Worm (Caenorhabditis elegans) whole organism, L2 larva: Measurements from ENCODE around the gene F25E2.2.

Source experiments
- C34F6.9 ChIP-seq: fragments of 150-350 bp; optimal IDR thresholded peaks from 2 replicates; lab custom pipeline; 2014; ENCODE audit warnings: missing biosample characterization, missing genetic modification characterization
- F13H6.1 ChIP-seq: sonication (generic microtip); optimal IDR thresholded peaks from 2 replicates; lab custom pipeline; 2016; ENCODE audit warnings: missing genetic modification characterization, missing compliant biosample characterization
- R02D3.7 ChIP-seq: fragments of 150-350 bp; optimal IDR thresholded peaks from 2 replicates; lab custom pipeline; 2014; ENCODE audit warnings: missing biosample characterization, missing genetic modification characterization
- Y55F3AM.14 ChIP-seq: fragments of 200-800 bp; sonication (Bioruptor generic); optimal IDR thresholded peaks from 2 replicates; lab custom pipeline; 2018; ENCODE audit warnings: mild to moderate bottlenecking, missing genetic modification characterization, missing compliant biosample characterization
- ZK546.5 ChIP-seq: sonication (generic microtip); optimal IDR thresholded peaks from 2 replicates; lab custom pipeline; 2017; ENCODE audit warnings: missing biosample characterization, missing genetic modification characterization
- alr-1 ChIP-seq: fragments of 150-350 bp; optimal IDR thresholded peaks from 2 replicates; lab custom pipeline; 2014; ENCODE audit warnings: missing biosample characterization, missing genetic modification characterization
- ama-1 ChIP-seq: fragments of 150-350 bp; optimal IDR thresholded peaks from 2 replicates; lab custom pipeline; 2018; ENCODE audit warnings: inconsistent platforms
- ceh-16 ChIP-seq: fragments of 150-350 bp; optimal IDR thresholded peaks from 2 replicates; lab custom pipeline; 2014; ENCODE audit warnings: missing biosample characterization, missing genetic modification characterization
- ceh-82 ChIP-seq: fragments of 150-350 bp; optimal IDR thresholded peaks from 2 replicates; lab custom pipeline; 2014; ENCODE audit warnings: missing biosample characterization, missing genetic modification characterization
- crh-2 ChIP-seq: sonication (generic microtip); optimal IDR thresholded peaks from 2 replicates; lab custom pipeline; 2017; ENCODE audit warnings: missing biosample characterization, missing genetic modification characterization
- dmd-4 ChIP-seq: sonication (generic microtip); optimal IDR thresholded peaks from 2 replicates; lab custom pipeline; 2017; ENCODE audit warnings: missing biosample characterization, missing genetic modification characterization
- egl-27 ChIP-seq: sonication (generic microtip); optimal IDR thresholded peaks from 3 replicates; lab custom pipeline; 2017; ENCODE audit warnings: missing biosample characterization, missing genetic modification reagents, missing genetic modification characterization
- elt-1 ChIP-seq: fragments of 150-350 bp; optimal IDR thresholded peaks from 2 replicates; lab custom pipeline; 2014; ENCODE audit warnings: missing biosample characterization, missing genetic modification characterization
- fos-1 ChIP-seq: fragments of 150-350 bp; optimal IDR thresholded peaks from 2 replicates; lab custom pipeline; 2014; ENCODE audit warnings: missing biosample characterization, missing genetic modification characterization
- gmeb-1 ChIP-seq: fragments of 150-350 bp; optimal IDR thresholded peaks from 2 replicates; lab custom pipeline; 2014; ENCODE audit warnings: missing biosample characterization, missing genetic modification characterization
- lin-11 ChIP-seq: fragments of 150-350 bp; sonication (generic microtip); optimal IDR thresholded peaks from 2 replicates; lab custom pipeline; 2014; ENCODE audit warnings: missing biosample characterization, missing genetic modification characterization, inconsistent platforms, mixed read lengths
- lin-39 ChIP-seq: fragments of 150-350 bp; optimal IDR thresholded peaks from 2 replicates; lab custom pipeline; 2014; ENCODE audit warnings: missing biosample characterization, missing genetic modification reagents, missing genetic modification characterization
- mab-5 ChIP-seq: fragments of 150-350 bp; optimal IDR thresholded peaks from 2 replicates; lab custom pipeline; 2014; ENCODE audit warnings: missing biosample characterization, missing genetic modification characterization
- mbf-1 ChIP-seq: sonication (generic microtip); optimal IDR thresholded peaks from 2 replicates; lab custom pipeline; 2017; ENCODE audit warnings: missing biosample characterization, missing genetic modification characterization
- nhr-10 ChIP-seq: sonication (generic microtip); optimal IDR thresholded peaks from 2 replicates; lab custom pipeline; 2017; ENCODE audit warnings: missing biosample characterization, missing genetic modification characterization
- nhr-11 ChIP-seq: fragments of 150-350 bp; optimal IDR thresholded peaks from 2 replicates; lab custom pipeline; 2014; ENCODE audit warnings: missing biosample characterization, missing genetic modification characterization
- nhr-12 ChIP-seq: fragments of 150-350 bp; optimal IDR thresholded peaks from 2 replicates; lab custom pipeline; 2014; ENCODE audit warnings: missing biosample characterization, missing genetic modification characterization
- nhr-129 ChIP-seq: fragments of 150-350 bp; optimal IDR thresholded peaks from 2 replicates; lab custom pipeline; 2014; ENCODE audit warnings: missing biosample characterization, missing genetic modification characterization
- nhr-21 ChIP-seq: fragments of 150-350 bp; optimal IDR thresholded peaks from 2 replicates; lab custom pipeline; 2014; ENCODE audit warnings: missing biosample characterization, missing genetic modification characterization
- nhr-23 ChIP-seq: fragments of 150-350 bp; optimal IDR thresholded peaks from 2 replicates; lab custom pipeline; 2014; ENCODE audit warnings: missing biosample characterization, missing genetic modification reagents, missing genetic modification characterization
- nhr-25 ChIP-seq: fragments of 150-350 bp; sonication (generic microtip); optimal IDR thresholded peaks from 3 replicates; lab custom pipeline; 2014; ENCODE audit warnings: missing biosample characterization, missing genetic modification characterization
- nhr-6 ChIP-seq: fragments of 150-350 bp; optimal IDR thresholded peaks from 2 replicates; lab custom pipeline; 2014; ENCODE audit warnings: missing biosample characterization, missing genetic modification characterization
- peb-1 ChIP-seq: fragments of 150-350 bp; optimal IDR thresholded peaks from 2 replicates; lab custom pipeline; 2014; ENCODE audit warnings: missing biosample characterization, missing genetic modification characterization
- sma-3 ChIP-seq: sonication (generic microtip); optimal IDR thresholded peaks from 2 replicates; lab custom pipeline; 2016; ENCODE audit warnings: missing genetic modification reagents, missing genetic modification characterization, missing compliant biosample characterization
- sma-9 ChIP-seq, 2 experiments: fragments of 150-350 bp in 1 of 2; sonication (generic microtip) in 1 of 2; optimal IDR thresholded peaks; 2 replicates each; lab custom pipeline; 2014 to 2016; ENCODE audit warnings: missing genetic modification characterization in 2 of 2, mild to moderate bottlenecking in 1 of 2, missing biosample characterization in 1 of 2, missing compliant biosample characterization in 1 of 2, missing genetic modification reagents in 1 of 2, moderate library complexity in 1 of 2
- unc-39 ChIP-seq: fragments of 150-350 bp; optimal IDR thresholded peaks from 2 replicates; lab custom pipeline; 2014; ENCODE audit warnings: missing biosample characterization, missing genetic modification characterization
- ztf-1 ChIP-seq: fragments of 200-800 bp; sonication (Bioruptor generic); conservative IDR thresholded peaks from 2 replicates; pipeline ENCODE4 v1.3.6; 2022; ENCODE audit warnings: missing genetic modification characterization, missing compliant biosample characterization
- ztf-11 ChIP-seq: sonication (generic microtip); optimal IDR thresholded peaks from 2 replicates; lab custom pipeline; 2017; ENCODE audit warnings: missing biosample characterization, missing genetic modification characterization

Gene F25E2.2

ce11 chrX:852739-853268 is 42.2 kb upstream of the F25E2.2 start:
- no peak for TF ChIP-seq mbf-1 (tag; lab: Kevin White, UChicago)
- no peak for TF ChIP-seq nhr-11
- peak; percentile 36 for TF ChIP-seq nhr-25 (tag; lab: Kevin White, UChicago)

- TF ChIP-seq fos-1, result no peak
- no peak for TF ChIP-seq nhr-10 (tag; lab: Kevin White, UChicago)
- no peak for TF ChIP-seq nhr-23 (tag; lab: Kevin White, UChicago)
- TF ChIP-seq dmd-4 (tag; lab: Kevin White, UChicago), result no peak
- no peak for TF ChIP-seq mbf-1 (tag; lab: Kevin White, UChicago)
- TF ChIP-seq peb-1, result no peak
- no peak for TF ChIP-seq nhr-21 (tag; lab: Kevin White, UChicago)
- TF ChIP-seq ztf-11 (tag; lab: Kevin White, UChicago), result no peak
- no peak for TF ChIP-seq ama-1 (lab: Kevin White, UChicago)
- no peak for TF ChIP-seq ceh-16 (tag; lab: Kevin White, UChicago)
- TF ChIP-seq, all 48 proteins: peak for 0
These were observed 40.8 kb upstream of the F25E2.2 start, which contains the start of gene igcm-1 for ce11 chrX:851421-851820. igcm-1 (minus strand) TSS chrX:851521.

ce11 chrX:845443-845842 is 34.8 kb upstream of the F25E2.2 start:
- TF ChIP-seq ztf-1 (GFP tag; lab: Robert Waterston, UW) (no peak), lin-39 (tag; lab: Kevin White, UChicago) (no peak), egl-27 (tag; lab: Kevin White, UChicago) (no peak), mbf-1 (tag; lab: Kevin White, UChicago) (no peak), sma-9 (GFP tag; optimal IDR thresholded peaks at IDR 0.05; lab: Kevin White, UChicago) (no peak), sma-9 (tag; optimal IDR thresholded peaks at IDR 0.05; lab: Kevin White, UChicago) (no peak), elt-1 (no peak), nhr-12 (tag; lab: Kevin White, UChicago) (no peak), ZK546.5 (tag; lab: Kevin White, UChicago) (no peak), ceh-82 (no peak), gmeb-1 (tag; lab: Kevin White, UChicago) (no peak), nhr-6 (tag; lab: Kevin White, UChicago) (no peak), nhr-10 (tag; lab: Kevin White, UChicago) (no peak), unc-39 (no peak)

- TF ChIP-seq lin-11 (tag; lab: Kevin White, UChicago), result no peak
- TF ChIP-seq crh-2 (tag; lab: Kevin White, UChicago), result peak; percentile 7
- TF ChIP-seq nhr-11, result no peak
- no peak for TF ChIP-seq egl-27 (tag; lab: Kevin White, UChicago)
- TF ChIP-seq ztf-11 (tag; lab: Kevin White, UChicago), result no peak
- TF ChIP-seq nhr-129 (tag; lab: Kevin White, UChicago), result peak; percentile 3
- peak; percentile 27 for TF ChIP-seq C34F6.9 (tag; lab: Kevin White, UChicago)
- TF ChIP-seq gmeb-1 (tag; lab: Kevin White, UChicago), result no peak
- no peak for TF ChIP-seq elt-1
- TF ChIP-seq, all 48 proteins: peak for 3
These were observed 34.1 kb upstream of the F25E2.2 start for ce11 chrX:844649-845048.

DNA sequence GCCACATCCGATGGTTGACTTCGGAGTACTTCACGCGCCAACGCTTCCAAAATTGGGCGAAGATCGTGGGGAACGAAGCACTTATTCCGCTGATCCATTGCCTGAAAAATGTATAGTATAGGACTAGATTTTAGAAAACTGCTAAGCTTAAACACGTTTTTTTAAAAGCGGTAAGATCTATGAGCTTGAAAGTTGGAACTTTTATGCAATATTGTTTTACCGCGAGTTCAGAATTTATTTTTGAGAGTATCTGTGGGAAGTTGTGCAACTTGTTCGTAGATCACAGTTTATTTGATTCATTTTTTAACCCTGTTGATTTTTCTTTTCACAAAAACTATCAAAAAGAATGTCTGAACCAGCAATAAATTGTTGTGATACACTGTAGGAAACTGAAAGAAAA is 30.8 kb upstream of the F25E2.2 start, which contains the start of gene F39H12.3:
TSS of gene F39H12.3 (minus strand) at position 101 of the 400 bp plus-strand sequence.
- TF ChIP-seq alr-1 (tag; lab: Kevin White, UChicago) (no peak), Y55F3AM.14 (GFP tag; lab: Kevin White, UChicago) (no peak), R02D3.7 (tag; lab: Kevin White, UChicago) (no peak), mbf-1 (tag; lab: Kevin White, UChicago) (no peak), ceh-16 (tag; lab: Kevin White, UChicago) (no peak)

- no peak for TF ChIP-seq Y55F3AM.14 (GFP tag; lab: Kevin White, UChicago)
- TF ChIP-seq nhr-21 (tag; lab: Kevin White, UChicago), result no peak
- TF ChIP-seq nhr-11, result no peak
- no peak for TF ChIP-seq sma-3 (GFP tag; lab: Kevin White, UChicago)
- no peak for TF ChIP-seq ztf-11 (tag; lab: Kevin White, UChicago)
- TF ChIP-seq fos-1, result no peak
- no peak for TF ChIP-seq nhr-25 (tag; lab: Kevin White, UChicago)
- TF ChIP-seq nhr-129 (tag; lab: Kevin White, UChicago), result no peak
- TF ChIP-seq C34F6.9 (tag; lab: Kevin White, UChicago), result no peak
- no peak for TF ChIP-seq ceh-82
- no peak for TF ChIP-seq F13H6.1 (tag; lab: Kevin White, UChicago)
- no peak for TF ChIP-seq lin-39 (tag; lab: Kevin White, UChicago)
- TF ChIP-seq mab-5 (tag; lab: Kevin White, UChicago), result no peak
- no peak for TF ChIP-seq elt-1
- TF ChIP-seq nhr-12 (tag; lab: Kevin White, UChicago), result no peak
These were observed 23.9 kb upstream of the F25E2.2 start, which contains the start of gene F39H12.1 for ce11 chrX:834478-834877. F39H12.1 (plus strand) TSS chrX:834778.
